Worm (Caenorhabditis elegans): ENCODE results near the gene F53F1.3.

DNA sequence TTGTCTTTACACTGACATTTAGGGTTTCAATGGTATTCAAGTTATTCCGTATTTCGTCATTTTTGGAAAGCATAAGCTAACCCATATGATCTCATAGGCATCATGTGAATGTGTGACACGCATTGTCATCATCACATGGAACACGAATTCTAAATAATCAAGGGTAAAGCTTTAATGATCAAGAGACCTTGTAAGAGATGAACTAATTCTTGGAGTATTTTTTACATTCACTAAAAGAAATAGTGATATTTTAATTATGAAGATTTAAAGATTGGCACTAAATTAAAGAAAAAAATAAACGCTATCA is 3.9 kb downstream of the F53F1.3 start:
- TF ChIP-seq elt-3 (tag; optimal IDR thresholded peaks at IDR 0.05) (no peak), mab-5 (tag; optimal IDR thresholded peaks at IDR 0.05) (no peak), drap-1 (GFP tag; optimal IDR thresholded peaks at IDR 0.05) (no peak), blmp-1 (tag; optimal IDR thresholded peaks at IDR 0.05) (no peak), ceh-83 (GFP tag; optimal IDR thresholded peaks at IDR 0.05) (no peak), snpc-4 (tag; optimal IDR thresholded peaks at IDR 0.05) (no peak), pha-4 (tag; optimal IDR thresholded peaks at IDR 0.05) (no peak)
